Worm (Caenorhabditis elegans) whole organism, L4 larva: ENCODE results near the gene srj-23.
A peak's percentile ranks its signal among the peaks of the same experiment; 100 is the strongest.

ENCODE experiments used
- D1046.2 ChIP-seq: fragments of 200-800 bp; sonication (Bioruptor generic); IDR thresholded peaks from 2 replicates; pipeline ENCODE4 v1.3.6; 2022; ENCODE audit warnings: missing genetic modification characterization, missing compliant biosample characterization
- F10B5.3 ChIP-seq: sonication (generic microtip); optimal IDR thresholded peaks from 2 replicates; lab custom pipeline; 2016; ENCODE audit warnings: mild to moderate bottlenecking, missing genetic modification characterization, missing compliant biosample characterization
- F26F4.8 ChIP-seq: fragments of 200-800 bp; sonication (Bioruptor generic); conservative IDR thresholded peaks from 2 replicates; pipeline ENCODE4 v1.3.6; 2022; ENCODE audit warnings: missing genetic modification characterization, missing compliant biosample characterization
- F37D6.2 ChIP-seq: sonication (generic microtip); optimal IDR thresholded peaks from 2 replicates; lab custom pipeline; 2016; ENCODE audit warnings: mild to moderate bottlenecking, missing genetic modification characterization, missing compliant biosample characterization
- F49E8.2 ChIP-seq: sonication (generic microtip); optimal IDR thresholded peaks from 2 replicates; lab custom pipeline; 2016; ENCODE audit warnings: missing compliant biosample characterization, mild to moderate bottlenecking, missing genetic modification characterization, borderline replicate concordance
- T20F7.1 ChIP-seq: fragments of 200-800 bp; sonication (Bioruptor generic); optimal IDR thresholded peaks from 2 replicates; lab custom pipeline; 2018; ENCODE audit warnings: mild to moderate bottlenecking, missing genetic modification characterization, missing compliant biosample characterization
- T26A8.4 ChIP-seq: fragments of 200-800 bp; sonication (Bioruptor generic); IDR thresholded peaks from 2 replicates; pipeline ENCODE4 v1.3.6; 2022; ENCODE audit warnings: missing genetic modification characterization, missing compliant biosample characterization
- ZK337.2 ChIP-seq: fragments of 200-800 bp; sonication (Bioruptor generic); IDR thresholded peaks from 2 replicates; pipeline ENCODE4 v1.3.6; 2022; ENCODE audit warnings: missing genetic modification reagents, missing genetic modification characterization, missing compliant biosample characterization
- aha-1 ChIP-seq: fragments of 150-350 bp; peaks from one replicate; lab custom pipeline; 2014; ENCODE audit warnings: missing biosample characterization, missing genetic modification characterization
- aly-2 ChIP-seq: sonication (generic microtip); optimal IDR thresholded peaks from 2 replicates; lab custom pipeline; 2018; ENCODE audit warnings: missing biosample characterization, missing genetic modification characterization
- attf-4 ChIP-seq: sonication (generic microtip); optimal IDR thresholded peaks from 3 replicates; lab custom pipeline; 2017; ENCODE audit warnings: missing biosample characterization, missing genetic modification characterization
- ceh-20 ChIP-seq: fragments of 200-800 bp; sonication (Bioruptor generic); IDR thresholded peaks from 2 replicates; pipeline ENCODE4 v1.3.6; 2022; ENCODE audit warnings: missing genetic modification reagents, missing genetic modification characterization, missing compliant biosample characterization
- ceh-32 ChIP-seq: sonication (generic microtip); optimal IDR thresholded peaks from 2 replicates; lab custom pipeline; 2016; ENCODE audit warnings: mild to moderate bottlenecking, missing genetic modification characterization, missing compliant biosample characterization; ENCODE audit not compliant: poor library complexity
- ceh-44 ChIP-seq: fragments of 200-800 bp; sonication (Bioruptor generic); IDR thresholded peaks from 2 replicates; pipeline ENCODE4 v1.3.6; 2022; ENCODE audit warnings: missing genetic modification reagents, missing genetic modification characterization, missing compliant biosample characterization
- ceh-62 ChIP-seq: sonication (generic microtip); optimal IDR thresholded peaks from 2 replicates; lab custom pipeline; 2017; ENCODE audit warnings: missing biosample characterization, missing genetic modification characterization
- ces-1 ChIP-seq: fragments of 150-350 bp; sonication (generic microtip); optimal IDR thresholded peaks from 4 replicates; lab custom pipeline; 2014; ENCODE audit warnings: missing biosample characterization, missing genetic modification reagents, missing genetic modification characterization
- daf-12 ChIP-seq: fragments of 150-350 bp; optimal IDR thresholded peaks from 2 replicates; lab custom pipeline; 2014; ENCODE audit warnings: missing biosample characterization, missing genetic modification reagents, missing genetic modification characterization
- daf-16 ChIP-seq, 3 experiments: sonication (generic microtip); optimal IDR thresholded peaks; 2 replicates each; lab custom pipeline; 2016 to 2017; ENCODE audit warnings: missing genetic modification characterization in 3 of 3, missing genetic modification reagents in 3 of 3, mild to moderate bottlenecking in 2 of 3, missing compliant biosample characterization in 2 of 3, missing biosample characterization in 1 of 3, moderate library complexity in 1 of 3
- daf-8 ChIP-seq: fragments of 200-800 bp; sonication (Bioruptor generic); IDR thresholded peaks from 2 replicates; pipeline ENCODE4 v1.3.6; 2022; ENCODE audit warnings: missing genetic modification characterization, missing compliant biosample characterization
- dmd-8 ChIP-seq: fragments of 200-800 bp; sonication (Bioruptor generic); IDR thresholded peaks from 2 replicates; pipeline ENCODE4 v1.3.6; 2022; ENCODE audit warnings: missing genetic modification characterization, missing compliant biosample characterization
- dmd-9 ChIP-seq: fragments of 200-800 bp; sonication (Bioruptor generic); IDR thresholded peaks from 2 replicates; pipeline ENCODE4 v1.3.6; 2022; ENCODE audit warnings: missing genetic modification reagents, missing genetic modification characterization, missing compliant biosample characterization
- duxl-1 ChIP-seq: sonication (generic microtip); optimal IDR thresholded peaks from 2 replicates; lab custom pipeline; 2016; ENCODE audit warnings: mild to moderate bottlenecking, missing genetic modification characterization, moderate library complexity, missing compliant biosample characterization; ENCODE audit not compliant: poor library complexity
- hif-1 ChIP-seq, 2 experiments: sonication (generic microtip); optimal IDR thresholded peaks; 2 replicates each; lab custom pipeline; 2016 to 2017; ENCODE audit warnings: missing compliant biosample characterization in 2 of 2, missing genetic modification characterization in 2 of 2, missing genetic modification reagents in 2 of 2, missing genotype in 2 of 2, mild to moderate bottlenecking in 1 of 2
- hmg-1.1 ChIP-seq: fragments of 200-800 bp; sonication (Bioruptor generic); IDR thresholded peaks from 2 replicates; pipeline ENCODE4 v1.3.6; 2022; ENCODE audit warnings: missing genetic modification reagents, missing genetic modification characterization, missing compliant biosample characterization
- lin-13 ChIP-seq: fragments of 150-350 bp; optimal IDR thresholded peaks from 2 replicates; lab custom pipeline; 2014; ENCODE audit warnings: missing biosample characterization, missing genetic modification reagents, missing genetic modification characterization
- lin-38 ChIP-seq: fragments of 200-800 bp; sonication (Bioruptor generic); IDR thresholded peaks from 2 replicates; pipeline ENCODE4 v1.3.6; 2022; ENCODE audit warnings: missing genetic modification reagents, missing genetic modification characterization, missing compliant biosample characterization
- lir-3 ChIP-seq: sonication (generic microtip); optimal IDR thresholded peaks from 2 replicates; lab custom pipeline; 2016; ENCODE audit warnings: mild to moderate bottlenecking, missing genetic modification characterization, missing compliant biosample characterization
- lsy-2 ChIP-seq, 2 experiments: fragments of 150-350 bp in 1 of 2; sonication (generic microtip) in 1 of 2; optimal IDR thresholded peaks; 2 replicates each; lab custom pipeline; 2014 to 2017; ENCODE audit warnings: missing biosample characterization in 2 of 2, missing genetic modification characterization in 2 of 2
- madf-9 ChIP-seq: fragments of 200-800 bp; sonication (Bioruptor generic); conservative IDR thresholded peaks from 2 replicates; pipeline ENCODE4 v1.3.6; 2022; ENCODE audit warnings: missing genetic modification reagents, missing genetic modification characterization, missing compliant biosample characterization
- mes-2 ChIP-seq: sonication (generic microtip); optimal IDR thresholded peaks from 2 replicates; lab custom pipeline; 2016; ENCODE audit warnings: missing genotype, mild to moderate bottlenecking, missing genetic modification characterization, missing compliant biosample characterization; ENCODE audit not compliant: poor library complexity, severe bottlenecking
- mxl-3 ChIP-seq: fragments of 200-800 bp; sonication (Bioruptor generic); optimal IDR thresholded peaks from 2 replicates; lab custom pipeline; 2018; ENCODE audit warnings: mild to moderate bottlenecking, missing genetic modification characterization, missing compliant biosample characterization
- nhr-10 ChIP-seq: fragments of 150-350 bp; optimal IDR thresholded peaks from 2 replicates; lab custom pipeline; 2014; ENCODE audit warnings: missing biosample characterization, missing genetic modification characterization
- nhr-111 ChIP-seq: fragments of 200-800 bp; sonication (Bioruptor generic); optimal IDR thresholded peaks from 2 replicates; lab custom pipeline; 2018; ENCODE audit warnings: mild to moderate bottlenecking, missing genetic modification characterization, missing compliant biosample characterization
- nhr-237 ChIP-seq: sonication (generic microtip); optimal IDR thresholded peaks from 2 replicates; lab custom pipeline; 2017; ENCODE audit warnings: missing biosample characterization, missing genetic modification characterization
- nhr-25 ChIP-seq: sonication (generic microtip); optimal IDR thresholded peaks from 2 replicates; lab custom pipeline; 2017; ENCODE audit warnings: missing genetic modification characterization, mild to moderate bottlenecking, missing compliant biosample characterization, antibody characterized with exemption, moderate library complexity, borderline replicate concordance; ENCODE audit not compliant: insufficient read depth
- nhr-41 ChIP-seq: fragments of 200-800 bp; sonication (Bioruptor generic); IDR thresholded peaks from 2 replicates; pipeline ENCODE4 v1.3.6; 2022; ENCODE audit warnings: missing genetic modification reagents, missing genetic modification characterization, missing compliant biosample characterization
- nhr-6 ChIP-seq: fragments of 150-350 bp; optimal IDR thresholded peaks from 2 replicates; lab custom pipeline; 2014; ENCODE audit warnings: missing biosample characterization, missing genetic modification characterization
- pha-4 ChIP-seq, 2 experiments: fragments of 150-350 bp in 1 of 2; fragments of 200-800 bp in 1 of 2; sonication (Bioruptor generic) in 1 of 2; IDR thresholded peaks in 1 of 2; optimal IDR thresholded peaks in 1 of 2; 2 replicates each; pipeline versions ENCODE4 v1.3.6 to Lab custom; 2014 to 2022; ENCODE audit warnings: missing genetic modification characterization in 2 of 2, missing genetic modification reagents in 2 of 2, missing biosample characterization in 1 of 2, missing compliant biosample characterization in 1 of 2
- php-3 ChIP-seq: fragments of 200-800 bp; sonication (Bioruptor generic); IDR thresholded peaks from 2 replicates; pipeline ENCODE4 v1.3.6; 2022; ENCODE audit warnings: missing genetic modification reagents, missing genetic modification characterization, missing compliant biosample characterization
- rbr-2 ChIP-seq: sonication (generic microtip); optimal IDR thresholded peaks from 2 replicates; lab custom pipeline; 2016; ENCODE audit warnings: missing genotype, missing genetic modification characterization, missing compliant biosample characterization
- sdz-12 ChIP-seq: fragments of 200-800 bp; sonication (Bioruptor generic); optimal IDR thresholded peaks from 2 replicates; lab custom pipeline; 2018; ENCODE audit warnings: mild to moderate bottlenecking, missing genetic modification characterization, missing compliant biosample characterization
- set-16 ChIP-seq: fragments of 200-800 bp; sonication (Bioruptor generic); IDR thresholded peaks from 2 replicates; pipeline ENCODE4 v1.3.6; 2022; ENCODE audit warnings: missing genetic modification reagents, missing genetic modification characterization, missing compliant biosample characterization
- snpc-1.2 ChIP-seq: fragments of 200-800 bp; sonication (Bioruptor generic); IDR thresholded peaks from 2 replicates; pipeline ENCODE4 v1.3.6; 2022; ENCODE audit warnings: missing genetic modification reagents, missing genetic modification characterization, missing compliant biosample characterization
- spr-3 ChIP-seq: fragments of 200-800 bp; sonication (Bioruptor generic); optimal IDR thresholded peaks from 2 replicates; lab custom pipeline; 2018; ENCODE audit warnings: mild to moderate bottlenecking, missing genetic modification characterization, missing compliant biosample characterization
- vab-7 ChIP-seq: fragments of 200-800 bp; sonication (Bioruptor generic); IDR thresholded peaks from 2 replicates; pipeline ENCODE4 v1.3.6; 2022; ENCODE audit warnings: missing genetic modification reagents, missing genetic modification characterization, missing compliant biosample characterization

srj-23 gene

DNA sequence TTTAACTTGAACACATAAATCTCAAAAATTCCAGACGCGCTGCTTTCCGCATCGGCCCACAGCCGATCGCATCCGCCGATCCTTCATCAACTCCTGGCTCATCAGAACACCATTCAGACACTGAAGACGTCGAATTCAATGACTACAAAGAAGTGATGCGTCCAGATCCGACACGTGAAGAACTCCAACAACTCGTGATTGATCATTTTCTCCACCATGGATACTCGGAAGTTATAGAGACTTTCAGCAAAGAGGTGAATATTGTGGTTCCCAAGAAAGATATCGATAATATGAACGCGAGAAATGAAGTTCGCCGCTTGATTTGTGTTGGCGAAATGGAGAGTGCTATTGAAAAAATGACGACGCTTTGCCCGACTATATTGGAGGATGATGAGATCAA lies 17.5 kb downstream of the srj-23 start:
- TF ChIP-seq aha-1 (tag; lab: Kevin White, UChicago): peak; percentile 91
- TF ChIP-seq php-3 (GFP tag; lab: Robert Waterston, UW): no peak
- no peak for TF ChIP-seq nhr-111
- TF ChIP-seq, all 104 proteins: peak for 1

DNA sequence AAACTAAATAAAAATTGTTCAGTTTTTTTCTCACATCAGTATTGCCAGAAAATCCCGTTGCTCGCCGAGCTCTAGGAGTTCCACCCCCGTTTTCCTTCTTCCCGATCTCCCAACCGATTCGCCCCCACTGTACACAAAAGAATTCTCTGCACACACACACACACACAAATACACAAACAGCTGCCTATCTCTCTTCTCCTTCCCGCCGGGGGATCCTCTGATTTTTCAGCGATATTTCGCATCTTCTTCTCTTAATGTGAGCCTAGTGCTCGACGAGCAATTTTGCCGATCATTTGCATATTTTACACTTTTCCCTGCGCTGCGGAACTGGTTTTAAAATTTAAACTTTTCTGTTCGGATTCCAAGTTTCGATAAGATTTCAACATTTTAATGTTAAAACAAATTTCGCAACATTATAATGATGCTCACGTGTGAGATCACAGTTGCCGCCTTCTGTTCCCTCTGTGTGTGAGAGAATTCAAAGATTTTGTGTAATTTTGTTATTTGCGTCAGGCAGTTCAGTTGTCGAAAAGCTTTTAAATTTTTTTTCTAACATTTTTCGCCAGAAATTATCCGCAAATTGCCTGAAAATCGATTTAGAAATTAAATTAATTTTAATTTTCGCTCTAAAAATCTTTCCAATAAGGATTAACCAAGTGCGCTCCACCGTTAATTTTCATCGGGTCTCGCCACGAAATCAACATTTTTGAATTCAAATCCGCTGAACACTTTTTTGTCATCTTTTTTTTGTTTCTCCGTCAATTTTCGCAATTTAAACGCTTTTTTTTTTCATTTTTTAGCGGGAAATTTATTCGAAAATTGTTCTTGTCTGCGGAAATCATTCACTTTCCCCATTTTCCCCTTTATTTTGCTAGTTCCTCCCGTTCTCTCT lies 19.9 kb downstream of the srj-23 start:
- TF ChIP-seq daf-8: no peak
- TF ChIP-seq T26A8.4 (GFP tag; lab: Robert Waterston, UW): no peak
- TF ChIP-seq nhr-25 (tag; lab: Kevin White, UChicago): no peak
- TF ChIP-seq vab-7 (GFP tag; lab: Robert Waterston, UW): peak; percentile 52; the same call in 1 of the 2 replicates
- peak; percentile 7 for TF ChIP-seq rbr-2
- TF ChIP-seq D1046.2 (GFP tag; lab: Robert Waterston, UW): no peak
- TF ChIP-seq attf-4 (tag; lab: Kevin White, UChicago): no peak
- no peak for TF ChIP-seq ceh-20
- no peak for TF ChIP-seq ces-1 (GFP tag; lab: Kevin White, UChicago)
- TF ChIP-seq ceh-44 (GFP tag; lab: Robert Waterston, UW): no peak
- TF ChIP-seq nhr-6 (tag; lab: Kevin White, UChicago): peak; percentile 53
- no peak for TF ChIP-seq hif-1 (tag; optimal IDR thresholded peaks at IDR 0.05; lab: Kevin White, UChicago)
- TF ChIP-seq lin-13 (GFP tag; lab: Kevin White, UChicago): peak; percentile 57
- TF ChIP-seq duxl-1 (tag; lab: Kevin White, UChicago): no peak
- peak; percentile 95 for TF ChIP-seq lin-38 (GFP tag; lab: Robert Waterston, UW)
- TF ChIP-seq ceh-62 (tag; lab: Kevin White, UChicago): no peak
- TF ChIP-seq nhr-111: no peak
- TF ChIP-seq F37D6.2 (tag; lab: Kevin White, UChicago): peak; percentile 18
- TF ChIP-seq mxl-3 (GFP tag; lab: Kevin White, UChicago): no peak
- no peak for TF ChIP-seq ceh-32
- no peak for TF ChIP-seq nhr-237 (tag; lab: Kevin White, UChicago)
- TF ChIP-seq mes-2 (tag; lab: Kevin White, UChicago): peak; percentile 77
- TF ChIP-seq lsy-2 (tag; optimal IDR thresholded peaks at IDR 0.05; lab: Kevin White, UChicago): peak in 1 of 2 experiments; percentile 84
- no peak for TF ChIP-seq F26F4.8 (GFP tag; lab: Robert Waterston, UW)
- 0 out of 2 replicates have a peak, but pooled peaks have one; percentile 14 for TF ChIP-seq ZK337.2 (GFP tag; lab: Robert Waterston, UW)
- TF ChIP-seq lir-3 (tag; lab: Kevin White, UChicago): no peak
- TF ChIP-seq spr-3 (GFP tag; lab: Kevin White, UChicago): no peak
- TF ChIP-seq sdz-12 (GFP tag; lab: Kevin White, UChicago): no peak
- TF ChIP-seq dmd-8 (GFP tag; lab: Robert Waterston, UW): no peak
- no peak for TF ChIP-seq nhr-41
- no peak for TF ChIP-seq set-16
- no peak for TF ChIP-seq nhr-10 (tag; lab: Kevin White, UChicago)
- TF ChIP-seq daf-12 (tag; lab: Kevin White, UChicago): no peak
- TF ChIP-seq daf-16 (GFP tag; optimal IDR thresholded peaks at IDR 0.05; lab: Kevin White, UChicago): no peak
- peak; percentile 61 for TF ChIP-seq daf-16 (tag; optimal IDR thresholded peaks at IDR 0.05; lab: Kevin White, UChicago)
- TF ChIP-seq T20F7.1 (GFP tag; lab: Kevin White, UChicago): no peak
- no peak for TF ChIP-seq aly-2 (tag; lab: Kevin White, UChicago)
- no peak for TF ChIP-seq pha-4 (GFP tag; IDR thresholded peaks at IDR 0.05; lab: Robert Waterston, UW)
- TF ChIP-seq pha-4 (tag; optimal IDR thresholded peaks at IDR 0.05; lab: Kevin White, UChicago): no peak
- no peak for TF ChIP-seq dmd-9 (GFP tag; lab: Robert Waterston, UW)
- TF ChIP-seq F49E8.2 (tag; lab: Kevin White, UChicago): no peak
- TF ChIP-seq snpc-1.2 (GFP tag; lab: Robert Waterston, UW): no peak
- TF ChIP-seq aha-1 (tag; lab: Kevin White, UChicago): peak; percentile 97
- no peak for TF ChIP-seq hmg-1.1 (GFP tag; lab: Robert Waterston, UW)
- TF ChIP-seq php-3 (GFP tag; lab: Robert Waterston, UW): no peak
- TF ChIP-seq madf-9 (GFP tag; lab: Robert Waterston, UW): no peak
- TF ChIP-seq F10B5.3 (tag; lab: Kevin White, UChicago): no peak
